Fruit fly (Drosophila melanogaster) whole organism, embryonic: ENCODE measurements around the gene CG6983.
A peak's percentile ranks its signal among the peaks of the same experiment; 100 is the strongest.

Source experiments
- CG10147 ChIP-seq: fragments of 200-800 bp; sonication (Bioruptor generic); optimal IDR thresholded peaks from 2 replicates; lab custom pipeline; 2019; ENCODE audit warnings: missing biosample characterization, mild to moderate bottlenecking, missing genetic modification characterization, moderate library complexity
- CG1024 ChIP-seq: fragments of 200-800 bp; sonication (Bioruptor generic); IDR thresholded peaks from 2 replicates; pipeline ENCODE4 v1.3.6; 2022; ENCODE audit warnings: missing biosample characterization, missing genetic modification characterization
- CG11085 ChIP-seq: fragments of 200-800 bp; sonication (Bioruptor generic); IDR thresholded peaks from 2 replicates; pipeline ENCODE4 v1.3.6; 2022; ENCODE audit warnings: missing biosample characterization, missing genetic modification characterization
- CG12391 ChIP-seq: fragments of 200-800 bp; sonication (Bioruptor generic); optimal IDR thresholded peaks from 3 replicates; lab custom pipeline; 2018; ENCODE audit warnings: missing biosample characterization, mild to moderate bottlenecking, missing genetic modification characterization, moderate library complexity
- CG12659 ChIP-seq: fragments of 200-800 bp; sonication (Bioruptor generic); optimal IDR thresholded peaks from 3 replicates; lab custom pipeline; 2017; ENCODE audit warnings: mild to moderate bottlenecking, missing biosample characterization, missing genetic modification reagents, missing genetic modification characterization
- CG13123 ChIP-seq: fragments of 200-800 bp; sonication (Bioruptor generic); optimal IDR thresholded peaks from 2 replicates; lab custom pipeline; 2016; ENCODE audit warnings: missing biosample characterization, missing genetic modification characterization
- CG13287 ChIP-seq: fragments of 200-800 bp; sonication (Bioruptor generic); IDR thresholded peaks from 2 replicates; pipeline ENCODE4 v1.3.6; 2022; ENCODE audit warnings: missing biosample characterization, missing genetic modification characterization; ENCODE audit not compliant: partially characterized antibody
- CG13775 ChIP-seq: fragments of 200-800 bp; sonication (Bioruptor generic); optimal IDR thresholded peaks from 3 replicates; lab custom pipeline; 2017; ENCODE audit warnings: missing biosample characterization, mild to moderate bottlenecking, missing genetic modification characterization
- CG14710 ChIP-seq: fragments of 200-800 bp; sonication (Bioruptor generic); optimal IDR thresholded peaks from 3 replicates; lab custom pipeline; 2019; ENCODE audit warnings: missing biosample characterization, mild to moderate bottlenecking, missing genetic modification characterization, moderate library complexity
- CG14965 ChIP-seq: fragments of 200-800 bp; sonication (Bioruptor generic); optimal IDR thresholded peaks from 2 replicates; lab custom pipeline; 2016; ENCODE audit warnings: missing biosample characterization, missing genetic modification characterization, borderline replicate concordance
- CG16779 ChIP-seq: fragments of 200-800 bp; sonication (Bioruptor generic); IDR thresholded peaks from 2 replicates; pipeline ENCODE4 v1.3.6; 2022; ENCODE audit warnings: missing biosample characterization, missing genetic modification characterization
- CG16813 ChIP-seq: fragments of 200-800 bp; sonication (Bioruptor generic); IDR thresholded peaks from 3 replicates; pipeline ENCODE4 v1.3.6; 2022; ENCODE audit warnings: missing biosample characterization, missing genetic modification characterization; ENCODE audit not compliant: partially characterized antibody
- CG17612 ChIP-seq: fragments of 200-800 bp; sonication (Bioruptor generic); IDR thresholded peaks from 2 replicates; pipeline ENCODE4 v1.3.6; 2022; ENCODE audit warnings: missing biosample characterization, missing genetic modification characterization
- CG3726 ChIP-seq: fragments of 200-800 bp; sonication (Bioruptor generic); IDR thresholded peaks from 3 replicates; pipeline ENCODE4, ENCODE4 v1.3.6; 2022; ENCODE audit warnings: missing biosample characterization, missing genetic modification characterization
- CG4360 ChIP-seq: fragments of 200-800 bp; sonication (Bioruptor generic); IDR thresholded peaks from 2 replicates; pipeline ENCODE4 v1.3.6; 2022; ENCODE audit warnings: missing biosample characterization, missing genetic modification characterization
- CG4617 ChIP-seq: fragments of 200-800 bp; sonication (Bioruptor generic); optimal IDR thresholded peaks from 3 replicates; lab custom pipeline; 2016; ENCODE audit warnings: missing biosample characterization, missing genetic modification characterization, borderline replicate concordance
- CG7745 ChIP-seq: fragments of 200-800 bp; sonication (Bioruptor generic); optimal IDR thresholded peaks from 2 replicates; lab custom pipeline; 2018; ENCODE audit warnings: missing biosample characterization, mild to moderate bottlenecking, missing genetic modification characterization, moderate library complexity
- CTCF ChIP-seq: fragments of 200-800 bp; sonication (Bioruptor generic); optimal IDR thresholded peaks from 2 replicates; lab custom pipeline; 2017; ENCODE audit warnings: missing biosample characterization, mild to moderate bottlenecking, missing genetic modification characterization, moderate library complexity
- Chrac-16 ChIP-seq: fragments of 200-800 bp; sonication (Bioruptor generic); optimal IDR thresholded peaks from 3 replicates; lab custom pipeline; 2016; ENCODE audit warnings: missing biosample characterization, missing genetic modification characterization
- CoRest ChIP-seq: fragments of 200-800 bp; sonication (Bioruptor generic); optimal IDR thresholded peaks from 3 replicates; lab custom pipeline; 2018; ENCODE audit warnings: missing biosample characterization, mild to moderate bottlenecking, missing genetic modification characterization, moderate library complexity
- Ets65A ChIP-seq: fragments of 200-800 bp; sonication (Bioruptor generic); peaks from one replicate; lab custom pipeline; 2016; ENCODE audit warnings: missing biosample characterization, missing genetic modification characterization
- H2.0 ChIP-seq: fragments of 200-800 bp; sonication (Bioruptor generic); IDR thresholded peaks from 2 replicates; pipeline ENCODE4 v1.3.6; 2022; ENCODE audit warnings: missing biosample characterization, missing genetic modification characterization
- HLH3B ChIP-seq: fragments of 200-800 bp; sonication (Bioruptor generic); IDR thresholded peaks from 2 replicates; pipeline ENCODE4 v1.3.6; 2022; ENCODE audit warnings: missing biosample characterization, missing genetic modification characterization
- HLH4C ChIP-seq: fragments of 200-800 bp; sonication (Bioruptor generic); IDR thresholded peaks from 3 replicates; pipeline ENCODE4 v1.3.6; 2022; ENCODE audit warnings: missing biosample characterization, missing genetic modification characterization; ENCODE audit not compliant: partially characterized antibody
- Hr78 ChIP-seq, 2 experiments: fragments of 200-800 bp in 1 of 2; fragments of >200 bp in 1 of 2; sonication (Bioruptor generic) in 1 of 2; optimal IDR thresholded peaks; 2 replicates each; lab custom pipeline; 2017 to 2019; ENCODE audit warnings: missing biosample characterization in 2 of 2, missing genetic modification characterization in 2 of 2, mild to moderate bottlenecking in 1 of 2, moderate library complexity in 1 of 2
- MTF-1 ChIP-seq: fragments of 200-800 bp; sonication (Bioruptor generic); optimal IDR thresholded peaks from 2 replicates; lab custom pipeline; 2018; ENCODE audit warnings: missing biosample characterization, mild to moderate bottlenecking, missing genetic modification characterization, borderline replicate concordance
- Nf-YC ChIP-seq: fragments of 200-800 bp; optimal IDR thresholded peaks from 3 replicates; lab custom pipeline; 2019; ENCODE audit warnings: missing biosample characterization, mild to moderate bottlenecking, missing genetic modification characterization, moderate library complexity
- Ssrp ChIP-seq: fragments of 200-800 bp; sonication (Bioruptor generic); optimal IDR thresholded peaks from 2 replicates; lab custom pipeline; 2018; ENCODE audit warnings: missing biosample characterization, mild to moderate bottlenecking, missing genetic modification characterization, moderate library complexity
- ase ChIP-seq: fragments of 200-800 bp; sonication (Bioruptor generic); IDR thresholded peaks from 3 replicates; pipeline ENCODE4 v1.3.6; 2022; ENCODE audit warnings: missing biosample characterization, missing genetic modification characterization
- ato ChIP-seq: fragments of 200-800 bp; sonication (Bioruptor generic); IDR thresholded peaks from 2 replicates; pipeline ENCODE4 v1.3.6; 2022; ENCODE audit warnings: missing biosample characterization, missing genetic modification characterization; ENCODE audit not compliant: partially characterized antibody
- bigmax ChIP-seq: fragments of 200-800 bp; sonication (Bioruptor generic); optimal IDR thresholded peaks from 2 replicates; lab custom pipeline; 2018; ENCODE audit warnings: missing biosample characterization, mild to moderate bottlenecking, missing genetic modification characterization
- cg ChIP-seq: fragments of 200-800 bp; sonication (Bioruptor generic); optimal IDR thresholded peaks from 3 replicates; lab custom pipeline; 2019; ENCODE audit warnings: missing biosample characterization, mild to moderate bottlenecking, missing genetic modification characterization, moderate library complexity
- esg ChIP-seq: fragments of 200-800 bp; sonication (Bioruptor generic); conservative IDR thresholded peaks from 2 replicates; pipeline ENCODE4 v1.3.6; 2022; ENCODE audit warnings: missing biosample characterization, missing genetic modification characterization
- eve ChIP-seq, 2 experiments: fragments of >200 bp; optimal IDR thresholded peaks; 2 replicates each; lab custom pipeline; 2017; ENCODE audit warnings: missing biosample characterization in 2 of 2, missing genetic modification characterization in 2 of 2
- exex ChIP-seq: fragments of 200-800 bp; sonication (Bioruptor generic); optimal IDR thresholded peaks from 4 replicates; lab custom pipeline; 2018; ENCODE audit warnings: missing biosample characterization, mild to moderate bottlenecking, missing genetic modification characterization, moderate library complexity
- gcm ChIP-seq: fragments of 200-800 bp; sonication (Bioruptor generic); optimal IDR thresholded peaks from 2 replicates; lab custom pipeline; 2019; ENCODE audit warnings: missing biosample characterization, mild to moderate bottlenecking, missing genetic modification characterization, moderate library complexity
- gt ChIP-seq: fragments of 200-800 bp; sonication (Bioruptor generic); IDR thresholded peaks from 2 replicates; pipeline ENCODE4 v1.3.6; 2022; ENCODE audit warnings: missing biosample characterization, missing genetic modification characterization
- knrl ChIP-seq: fragments of 200-800 bp; sonication (Bioruptor generic); IDR thresholded peaks from 3 replicates; pipeline ENCODE4 v1.3.6; 2022; ENCODE audit warnings: missing biosample characterization, missing genetic modification characterization; ENCODE audit not compliant: partially characterized antibody
- lola ChIP-seq, 3 experiments: fragments of >200 bp in 2 of 3; fragments of 200-800 bp in 1 of 3; sonication (Bioruptor generic) in 1 of 3; optimal IDR thresholded peaks; 2 replicates each; lab custom pipeline; 2017 to 2019; ENCODE audit warnings: missing biosample characterization in 3 of 3, missing genetic modification characterization in 3 of 3, mild to moderate bottlenecking in 1 of 3, moderate library complexity in 1 of 3
- nerfin-1 ChIP-seq: fragments of 200-800 bp; sonication (Bioruptor generic); optimal IDR thresholded peaks from 3 replicates; lab custom pipeline; 2019; ENCODE audit warnings: missing biosample characterization, mild to moderate bottlenecking, missing genetic modification characterization, moderate library complexity
- odd ChIP-seq: fragments of 200-800 bp; sonication (Bioruptor generic); optimal IDR thresholded peaks from 2 replicates; lab custom pipeline; 2017; ENCODE audit warnings: missing biosample characterization, mild to moderate bottlenecking, missing genetic modification characterization
- ro ChIP-seq: fragments of 200-800 bp; sonication (Bioruptor generic); IDR thresholded peaks from 2 replicates; pipeline ENCODE4 v1.3.6; 2022; ENCODE audit warnings: missing biosample characterization, missing genetic modification characterization
- sr ChIP-seq: fragments of 200-800 bp; sonication (Bioruptor generic); IDR thresholded peaks from 3 replicates; pipeline ENCODE4 v1.3.6; 2022; ENCODE audit warnings: missing biosample characterization, missing genetic modification characterization
- stc ChIP-seq: fragments of 200-800 bp; sonication (Bioruptor generic); IDR thresholded peaks from 2 replicates; pipeline ENCODE4 v1.3.6; 2022; ENCODE audit warnings: missing biosample characterization, missing genetic modification characterization
- trem ChIP-seq: fragments of 200-800 bp; optimal IDR thresholded peaks from 3 replicates; lab custom pipeline; 2019; ENCODE audit warnings: missing biosample characterization, mild to moderate bottlenecking, missing genetic modification characterization, moderate library complexity
- unpg ChIP-seq: fragments of 200-800 bp; sonication (Bioruptor generic); optimal IDR thresholded peaks from 3 replicates; lab custom pipeline; 2018; ENCODE audit warnings: missing biosample characterization, mild to moderate bottlenecking, missing genetic modification characterization, moderate library complexity
- vnd ChIP-seq: fragments of 200-800 bp; sonication (Bioruptor generic); IDR thresholded peaks from 3 replicates; pipeline ENCODE4 v1.3.6; 2022; ENCODE audit warnings: missing biosample characterization, missing genetic modification characterization; ENCODE audit not compliant: partially characterized antibody

Gene CG6983

dm6 chr3L:8457866-8458766 lies 8.9 kb upstream of the CG6983 start (continued):
- TF ChIP-seq cg (GFP tag; lab: Kevin White, UChicago) (no peak), unpg (GFP tag; lab: Kevin White, UChicago) (peak; percentile 99), ato (GFP tag; lab: Robert Waterston, UW) (no peak), Chrac-16 (GFP tag; lab: Kevin White, UChicago) (peak; percentile 98), CG12391 (tag; lab: Kevin White, UChicago) (peak; percentile 99), Ssrp (peak; percentile 99), H2.0 (peak; percentile 98), bigmax (GFP tag; lab: Kevin White, UChicago) (peak; percentile 24), CG1024 (GFP tag; lab: Robert Waterston, UW) (peak; percentile 95), CG10147 (GFP tag; lab: Kevin White, UChicago) (peak; percentile 98), gt (GFP tag; lab: Robert Waterston, UW) (peak; percentile 96), eve (GFP tag; optimal IDR thresholded peaks at IDR 0.05; lab: Kevin White, UChicago) (no peak), HLH3B (GFP tag; lab: Robert Waterston, UW) (peak; percentile 99), CG16779 (GFP tag; lab: Robert Waterston, UW) (peak; percentile 78), CG13287 (GFP tag; lab: Robert Waterston, UW) (no peak), stc (GFP tag; lab: Robert Waterston, UW) (peak; percentile 99), Nf-YC (tag; lab: Kevin White, UChicago) (peak; percentile 86), CG7745 (tag; lab: Kevin White, UChicago) (peak; percentile 94), CoRest (tag; lab: Kevin White, UChicago) (peak; percentile 99), odd (GFP tag; lab: Kevin White, UChicago) (peak; percentile 97), CG14710 (peak; percentile 98), sr (peak; percentile 89), CTCF (GFP tag; lab: Kevin White, UChicago) (peak; percentile 73), trem (tag; lab: Kevin White, UChicago) (peak; percentile 97), ase (peak; percentile 96), exex (tag; lab: Kevin White, UChicago) (peak; percentile 86), ro (GFP tag; lab: Robert Waterston, UW) (peak; percentile 94), CG4617 (GFP tag; lab: Kevin White, UChicago) (peak; percentile 97), MTF-1 (GFP tag; lab: Kevin White, UChicago) (peak; percentile 97), CG13775 (GFP tag; lab: Kevin White, UChicago) (peak; percentile 98), gcm (GFP tag; lab: Kevin White, UChicago) (peak; percentile 99), lola (GFP tag; optimal IDR thresholded peaks at IDR 0.05; lab: Kevin White, UChicago) (peak in 1 of 3 experiments; percentile 99), CG12659 (GFP tag; lab: Kevin White, UChicago) (peak; percentile 98), CG13123 (GFP tag; lab: Kevin White, UChicago) (peak; percentile 97), HLH4C (GFP tag; lab: Robert Waterston, UW) (no peak), CG3726 (GFP tag; lab: Robert Waterston, UW) (peak; percentile 98), CG14965 (peak; percentile 84), Ets65A (GFP tag; lab: Kevin White, UChicago) (peak; percentile 99), Hr78 (GFP tag; optimal IDR thresholded peaks at IDR 0.05; lab: Kevin White, UChicago) (peak in 1 of 2 experiments; percentile 92), CG16813 (GFP tag; lab: Robert Waterston, UW) (no peak), CG4360 (GFP tag; lab: Robert Waterston, UW) (peak; percentile 83), knrl (GFP tag; lab: Robert Waterston, UW) (no peak), nerfin-1 (tag; lab: Kevin White, UChicago) (peak; percentile 98), vnd (GFP tag; lab: Robert Waterston, UW) (no peak), CG11085 (GFP tag; lab: Robert Waterston, UW) (peak; percentile 92), esg (GFP tag; lab: Robert Waterston, UW) (peak; percentile 97), CG17612 (peak; percentile 93)
